Fruit fly (Drosophila melanogaster): ENCODE measurements around the gene Hs2st.

- TF ChIP-seq CG8478 (optimal IDR thresholded peaks at IDR 0.05) (no peak), EcR (GFP tag; optimal IDR thresholded peaks at IDR 0.05) (no peak), pan (optimal IDR thresholded peaks at IDR 0.05) (no peak), usp (GFP tag; optimal IDR thresholded peaks at IDR 0.05) (no peak), psq (optimal IDR thresholded peaks at IDR 0.05) (no peak)
Observed at dm6 chr2L:19472256-19472655, 27.7 kb upstream of the Hs2st start.

Measured in whole organism.